Fruit fly (Drosophila melanogaster) whole organism, prepupa: Measurements from ENCODE around the gene Pdi.

Experiments
- Blimp-1 ChIP-seq: fragments of 200-800 bp; sonication (Bioruptor generic); optimal IDR thresholded peaks from 3 replicates; lab custom pipeline; 2017; ENCODE audit warnings: missing biosample characterization, missing genetic modification characterization, mild to moderate bottlenecking, moderate library complexity, missing genetic modification reagents
- CG10631 ChIP-seq: fragments of 200-800 bp; sonication (Bioruptor generic); optimal IDR thresholded peaks from 2 replicates; lab custom pipeline; 2016; ENCODE audit warnings: missing biosample characterization, missing genetic modification characterization
- CG11762 ChIP-seq: fragments of 200-800 bp; sonication (Bioruptor generic); optimal IDR thresholded peaks from 3 replicates; lab custom pipeline; 2016; ENCODE audit warnings: missing biosample characterization, missing genetic modification characterization; ENCODE audit not compliant: insufficient read depth
- CG11902 ChIP-seq: fragments of 200-800 bp; sonication (Bioruptor generic); optimal IDR thresholded peaks from 3 replicates; lab custom pipeline; 2016; ENCODE audit warnings: missing biosample characterization, missing genetic modification characterization
- CG15336 ChIP-seq: fragments of 200-800 bp; sonication (Bioruptor generic); IDR thresholded peaks from 2 replicates; pipeline ENCODE4 v1.3.6; 2022; ENCODE audit warnings: missing biosample characterization, missing genetic modification characterization
- CG16779 ChIP-seq: fragments of 200-800 bp; sonication (Bioruptor generic); optimal IDR thresholded peaks from 3 replicates; lab custom pipeline; 2017; ENCODE audit warnings: missing biosample characterization, mild to moderate bottlenecking, missing genetic modification characterization
- CG3032 ChIP-seq: fragments of 200-800 bp; optimal IDR thresholded peaks from 2 replicates; lab custom pipeline; 2019; ENCODE audit warnings: missing biosample characterization, mild to moderate bottlenecking, missing genetic modification characterization, moderate library complexity
- CG31627 ChIP-seq: fragments of 200-800 bp; sonication (Bioruptor generic); optimal IDR thresholded peaks from 3 replicates; lab custom pipeline; 2016; ENCODE audit warnings: missing biosample characterization, missing genetic modification characterization
- CG32006 ChIP-seq: fragments of 200-800 bp; sonication (Bioruptor generic); optimal IDR thresholded peaks from 3 replicates; lab custom pipeline; 2017; ENCODE audit warnings: missing biosample characterization, mild to moderate bottlenecking, missing genetic modification characterization
- CG34406 ChIP-seq: fragments of 200-800 bp; sonication (Bioruptor generic); optimal IDR thresholded peaks from 3 replicates; lab custom pipeline; 2016; ENCODE audit warnings: missing biosample characterization, missing genetic modification characterization
- CG3919 ChIP-seq: fragments of 200-800 bp; sonication (Bioruptor generic); optimal IDR thresholded peaks from 3 replicates; lab custom pipeline; 2016; ENCODE audit warnings: missing biosample characterization, missing genetic modification characterization
- CG4318 ChIP-seq: fragments of 200-800 bp; sonication (Bioruptor generic); optimal IDR thresholded peaks from 3 replicates; lab custom pipeline; 2017; ENCODE audit warnings: missing biosample characterization, mild to moderate bottlenecking, missing genetic modification characterization
- CG6163 ChIP-seq: fragments of 200-800 bp; sonication (Bioruptor generic); IDR thresholded peaks from 3 replicates; pipeline ENCODE4 v1.3.6; 2022; ENCODE audit warnings: missing biosample characterization, missing genetic modification characterization
- CG6276 ChIP-seq: fragments of 200-800 bp; sonication (Bioruptor generic); optimal IDR thresholded peaks from 2 replicates; lab custom pipeline; 2017; ENCODE audit warnings: missing biosample characterization, mild to moderate bottlenecking, missing genetic modification characterization
- CG6792 ChIP-seq: fragments of 200-800 bp; sonication (Bioruptor generic); optimal IDR thresholded peaks from 3 replicates; lab custom pipeline; 2016; ENCODE audit warnings: missing biosample characterization, missing genetic modification characterization
- CG6808 ChIP-seq: fragments of 200-800 bp; sonication (Bioruptor generic); optimal IDR thresholded peaks from 3 replicates; lab custom pipeline; 2017; ENCODE audit warnings: missing biosample characterization, missing genetic modification characterization, mild to moderate bottlenecking, moderate library complexity, missing genetic modification reagents
- CG8119 ChIP-seq: fragments of 200-800 bp; sonication (Bioruptor generic); IDR thresholded peaks from 3 replicates; pipeline ENCODE4 v1.3.6; 2022; ENCODE audit warnings: missing biosample characterization, missing genetic modification characterization
- CG8319 ChIP-seq: fragments of 200-800 bp; sonication (Bioruptor generic); optimal IDR thresholded peaks from 3 replicates; lab custom pipeline; 2016; ENCODE audit warnings: missing biosample characterization, missing genetic modification characterization
- CG8632 ChIP-seq: fragments of 200-800 bp; sonication (Bioruptor generic); optimal IDR thresholded peaks from 3 replicates; lab custom pipeline; 2016; ENCODE audit warnings: missing biosample characterization, missing genetic modification characterization
- Eip75B ChIP-seq: fragments of 200-800 bp; sonication (Bioruptor generic); optimal IDR thresholded peaks from 3 replicates; lab custom pipeline; 2016; ENCODE audit warnings: missing biosample characterization, missing genetic modification characterization
- Eip93F ChIP-seq: fragments of 200-800 bp; sonication (Bioruptor generic); optimal IDR thresholded peaks from 2 replicates; lab custom pipeline; 2016; ENCODE audit warnings: missing biosample characterization, mild to moderate bottlenecking, missing genetic modification characterization
- Ets21C ChIP-seq: fragments of 200-800 bp; sonication (Bioruptor generic); optimal IDR thresholded peaks from 3 replicates; lab custom pipeline; 2016; ENCODE audit warnings: missing biosample characterization, missing genetic modification characterization
- Ets96B ChIP-seq: fragments of 200-800 bp; optimal IDR thresholded peaks from 2 replicates; lab custom pipeline; 2019; ENCODE audit warnings: missing biosample characterization, mild to moderate bottlenecking, missing genetic modification characterization, moderate library complexity
- Gug ChIP-seq: fragments of 200-800 bp; sonication (Bioruptor generic); IDR thresholded peaks from 2 replicates; pipeline ENCODE4 v1.3.6; 2022; ENCODE audit warnings: missing biosample characterization, missing genetic modification characterization
- Hr38 ChIP-seq: sonication (Bioruptor generic); optimal IDR thresholded peaks from 2 replicates; lab custom pipeline; 2016; ENCODE audit warnings: missing biosample characterization, missing genetic modification characterization
- Hr39 ChIP-seq: fragments of 200-800 bp; sonication (Bioruptor generic); optimal IDR thresholded peaks from 2 replicates; lab custom pipeline; 2016; ENCODE audit warnings: missing biosample characterization, missing genetic modification characterization
- Hr4 ChIP-seq: fragments of 200-800 bp; sonication (Bioruptor generic); optimal IDR thresholded peaks from 3 replicates; lab custom pipeline; 2016; ENCODE audit warnings: missing biosample characterization, missing genetic modification characterization
- Lpt ChIP-seq: fragments of 200-800 bp; sonication (Bioruptor generic); optimal IDR thresholded peaks from 3 replicates; lab custom pipeline; 2016; ENCODE audit warnings: missing biosample characterization, missing genetic modification characterization
- Met ChIP-seq: fragments of 200-800 bp; sonication (Bioruptor generic); optimal IDR thresholded peaks from 3 replicates; lab custom pipeline; 2016; ENCODE audit warnings: missing biosample characterization, missing genetic modification characterization
- Smox ChIP-seq: fragments of 200-800 bp; sonication (Bioruptor generic); optimal IDR thresholded peaks from 3 replicates; lab custom pipeline; 2016; ENCODE audit warnings: missing biosample characterization, missing genetic modification characterization
- Sox14 ChIP-seq: fragments of 200-800 bp; sonication (Bioruptor generic); optimal IDR thresholded peaks from 3 replicates; lab custom pipeline; 2016; ENCODE audit warnings: missing biosample characterization, missing genetic modification characterization
- Sox15 ChIP-seq: fragments of 200-800 bp; sonication (Bioruptor generic); optimal IDR thresholded peaks from 3 replicates; lab custom pipeline; 2016; ENCODE audit warnings: missing biosample characterization, missing genetic modification characterization
- achi ChIP-seq: fragments of 200-800 bp; sonication (Bioruptor generic); optimal IDR thresholded peaks from 3 replicates; lab custom pipeline; 2016; ENCODE audit warnings: missing biosample characterization, missing genetic modification characterization
- acj6 ChIP-seq: fragments of 200-800 bp; sonication (Bioruptor generic); optimal IDR thresholded peaks from 3 replicates; lab custom pipeline; 2016; ENCODE audit warnings: missing biosample characterization, missing genetic modification characterization
- cyc ChIP-seq: fragments of 200-800 bp; sonication (Bioruptor generic); optimal IDR thresholded peaks from 3 replicates; lab custom pipeline; 2016; ENCODE audit warnings: missing biosample characterization, missing genetic modification characterization
- dac ChIP-seq: fragments of 200-800 bp; sonication (Bioruptor generic); optimal IDR thresholded peaks from 2 replicates; lab custom pipeline; 2017; ENCODE audit warnings: missing biosample characterization, mild to moderate bottlenecking, missing genetic modification characterization
- dsx ChIP-seq: fragments of 200-800 bp; optimal IDR thresholded peaks from 3 replicates; lab custom pipeline; 2019; ENCODE audit warnings: missing biosample characterization, mild to moderate bottlenecking, missing genetic modification characterization, moderate library complexity; ENCODE audit not compliant: poor library complexity, severe bottlenecking
- eg ChIP-seq: fragments of 200-800 bp; sonication (Bioruptor generic); IDR thresholded peaks from 3 replicates; pipeline ENCODE4 v1.3.6; 2022; ENCODE audit warnings: missing biosample characterization, missing genetic modification characterization
- esn ChIP-seq: fragments of 200-800 bp; sonication (Bioruptor generic); optimal IDR thresholded peaks from 2 replicates; lab custom pipeline; 2016; ENCODE audit warnings: missing biosample characterization, mild to moderate bottlenecking, missing genetic modification characterization, moderate library complexity
- fd59A ChIP-seq: fragments of 200-800 bp; sonication (Bioruptor generic); optimal IDR thresholded peaks from 2 replicates; lab custom pipeline; 2017; ENCODE audit warnings: missing biosample characterization, mild to moderate bottlenecking, missing genetic modification characterization, missing genetic modification reagents
- fkh ChIP-seq: fragments of 200-800 bp; sonication (Bioruptor generic); optimal IDR thresholded peaks from 3 replicates; lab custom pipeline; 2017; ENCODE audit warnings: missing biosample characterization, mild to moderate bottlenecking, missing genetic modification characterization, moderate library complexity
- lz ChIP-seq: fragments of 200-800 bp; sonication (Bioruptor generic); optimal IDR thresholded peaks from 3 replicates; lab custom pipeline; 2016; ENCODE audit warnings: missing biosample characterization, missing genetic modification characterization
- pdm3 ChIP-seq: fragments of 200-800 bp; sonication (Bioruptor generic); optimal IDR thresholded peaks from 3 replicates; lab custom pipeline; 2016; ENCODE audit warnings: missing biosample characterization, missing genetic modification characterization
- salr ChIP-seq, 2 experiments: fragments of 200-800 bp; sonication (Bioruptor generic); optimal IDR thresholded peaks; 3 replicates each; lab custom pipeline; 2016 to 2018; ENCODE audit warnings: missing biosample characterization in 2 of 2, missing genetic modification characterization in 2 of 2, mild to moderate bottlenecking in 1 of 2
- spab ChIP-seq: fragments of 200-800 bp; sonication (Bioruptor generic); optimal IDR thresholded peaks from 2 replicates; lab custom pipeline; 2017; ENCODE audit warnings: missing biosample characterization, mild to moderate bottlenecking, missing genetic modification characterization, missing genetic modification reagents
- ss ChIP-seq, 2 experiments: fragments of 200-800 bp; sonication (Bioruptor generic); optimal IDR thresholded peaks; 2 replicates in 1 of 2; 3 replicates in 1 of 2; lab custom pipeline; 2017 to 2018; ENCODE audit warnings: mild to moderate bottlenecking in 2 of 2, missing biosample characterization in 2 of 2, missing genetic modification characterization in 2 of 2, moderate library complexity in 1 of 2
- topi ChIP-seq: fragments of 200-800 bp; sonication (Bioruptor generic); optimal IDR thresholded peaks from 3 replicates; lab custom pipeline; 2016; ENCODE audit warnings: missing biosample characterization, missing genetic modification characterization
- vri ChIP-seq: fragments of 200-800 bp; sonication (Bioruptor generic); optimal IDR thresholded peaks from 3 replicates; lab custom pipeline; 2016; ENCODE audit warnings: missing biosample characterization, mild to moderate bottlenecking, missing genetic modification characterization

Pdi gene

dm6 chr3L:15108524-15108923 lies 34.1 kb downstream of the Pdi start:
- TF ChIP-seq CG15336 (GFP tag; lab: Robert Waterston, UW) = peak; percentile 13; the same call in 1 of the 2 replicates
- peak; percentile 53 for TF ChIP-seq eg (GFP tag; lab: Robert Waterston, UW)
- TF ChIP-seq achi (GFP tag; lab: Kevin White, UChicago) = no peak
- TF ChIP-seq CG34406 = no peak
- no peak for TF ChIP-seq CG8319
- no peak for TF ChIP-seq acj6 (GFP tag; lab: Kevin White, UChicago)
- no peak for TF ChIP-seq Sox15 (GFP tag; lab: Kevin White, UChicago)
- no peak for TF ChIP-seq Blimp-1 (GFP tag; lab: Kevin White, UChicago)
- TF ChIP-seq CG11762 = no peak
- no peak for TF ChIP-seq CG16779 (tag; lab: Kevin White, UChicago)
- TF ChIP-seq CG31627 (GFP tag; lab: Kevin White, UChicago) = no peak
- TF ChIP-seq fd59A (GFP tag; lab: Kevin White, UChicago) = no peak
- no peak for TF ChIP-seq esn (GFP tag; lab: Kevin White, UChicago)
- TF ChIP-seq Eip93F (GFP tag; lab: Kevin White, UChicago) = no peak
- TF ChIP-seq Gug = no peak
- peak; percentile 39 for TF ChIP-seq CG6276 (GFP tag; lab: Kevin White, UChicago)
- TF ChIP-seq, all 60 proteins: peak for 3

dm6 chr3L:15107776-15108379 lies 34.8 kb downstream of the Pdi start:
- TF ChIP-seq CG8119 (GFP tag; lab: Robert Waterston, UW) (peak; percentile 97), CG34406 (peak; percentile 96), CG6808 (GFP tag; lab: Kevin White, UChicago) (peak; percentile 96), Met (GFP tag; lab: Kevin White, UChicago) (peak; percentile 94), CG6276 (GFP tag; lab: Kevin White, UChicago) (peak; percentile 94), Sox15 (GFP tag; lab: Kevin White, UChicago) (peak; percentile 94), Eip75B (GFP tag; lab: Kevin White, UChicago) (peak; percentile 95), CG3919 (GFP tag; lab: Kevin White, UChicago) (peak; percentile 95), cyc (peak; percentile 91), salr (GFP tag; optimal IDR thresholded peaks at IDR 0.05; lab: Kevin White, UChicago) (peak; percentile 84 to 99), Ets96B (tag; lab: Kevin White, UChicago) (peak; percentile 95), Gug (peak; percentile 86), CG31627 (GFP tag; lab: Kevin White, UChicago) (peak; percentile 91), fkh (GFP tag; lab: Kevin White, UChicago) (no peak), eg (GFP tag; lab: Robert Waterston, UW) (peak; percentile 88), CG3032 (tag; lab: Kevin White, UChicago) (peak; percentile 96), Lpt (GFP tag; lab: Kevin White, UChicago) (peak; percentile 87), topi (GFP tag; lab: Kevin White, UChicago) (peak; percentile 93), lz (GFP tag; lab: Kevin White, UChicago) (peak; percentile 96), CG16779 (tag; lab: Kevin White, UChicago) (peak; percentile 94), Sox14 (GFP tag; lab: Kevin White, UChicago) (peak; percentile 93), CG10631 (GFP tag; lab: Kevin White, UChicago) (peak; percentile 98), dac (GFP tag; lab: Kevin White, UChicago) (peak; percentile 91), CG6792 (peak; percentile 97), spab (GFP tag; lab: Kevin White, UChicago) (peak; percentile 97), CG8319 (peak; percentile 91), Hr4 (peak; percentile 95), ss (GFP tag; optimal IDR thresholded peaks at IDR 0.05; lab: Kevin White, UChicago) (peak; percentile 95), Hr39 (GFP tag; lab: Kevin White, UChicago) (peak; percentile 87), CG4318 (peak; percentile 95), CG6163 (GFP tag; lab: Robert Waterston, UW) (peak; percentile 82), CG32006 (GFP tag; lab: Kevin White, UChicago) (peak; percentile 99), acj6 (GFP tag; lab: Kevin White, UChicago) (peak; percentile 97), vri (GFP tag; lab: Kevin White, UChicago) (peak; percentile 80), pdm3 (GFP tag; lab: Kevin White, UChicago) (peak; percentile 92), Ets21C (peak; percentile 90), CG11902 (GFP tag; lab: Kevin White, UChicago) (peak; percentile 94), Smox (GFP tag; lab: Kevin White, UChicago) (peak; percentile 94), dsx (GFP tag; lab: Kevin White, UChicago) (peak; percentile 92), Hr38 (GFP tag; lab: Kevin White, UChicago) (no peak), CG8632 (GFP tag; lab: Kevin White, UChicago) (peak; percentile 95)
